Fruit fly (Drosophila melanogaster) whole organism, wandering third instar larva: ENCODE measurements around the gene CG5880.

Experiments
- HLH106 ChIP-seq: fragments of 200-800 bp; optimal IDR thresholded peaks from 3 replicates; lab custom pipeline; 2019; ENCODE audit warnings: missing biosample characterization, mild to moderate bottlenecking, missing genetic modification characterization, moderate library complexity
- Hr78 ChIP-seq: fragments of >200 bp; optimal IDR thresholded peaks from 2 replicates; lab custom pipeline; 2017; ENCODE audit warnings: missing biosample characterization, missing genetic modification characterization
- OdsH ChIP-seq: fragments of 200-800 bp; sonication (Bioruptor generic); optimal IDR thresholded peaks from 2 replicates; lab custom pipeline; 2016; ENCODE audit warnings: missing biosample characterization, mild to moderate bottlenecking, missing genetic modification characterization
- fru ChIP-seq: fragments of 200-800 bp; sonication (Bioruptor generic); optimal IDR thresholded peaks from 3 replicates; lab custom pipeline; 2016; ENCODE audit warnings: missing biosample characterization, mild to moderate bottlenecking, missing genetic modification characterization

DNA sequence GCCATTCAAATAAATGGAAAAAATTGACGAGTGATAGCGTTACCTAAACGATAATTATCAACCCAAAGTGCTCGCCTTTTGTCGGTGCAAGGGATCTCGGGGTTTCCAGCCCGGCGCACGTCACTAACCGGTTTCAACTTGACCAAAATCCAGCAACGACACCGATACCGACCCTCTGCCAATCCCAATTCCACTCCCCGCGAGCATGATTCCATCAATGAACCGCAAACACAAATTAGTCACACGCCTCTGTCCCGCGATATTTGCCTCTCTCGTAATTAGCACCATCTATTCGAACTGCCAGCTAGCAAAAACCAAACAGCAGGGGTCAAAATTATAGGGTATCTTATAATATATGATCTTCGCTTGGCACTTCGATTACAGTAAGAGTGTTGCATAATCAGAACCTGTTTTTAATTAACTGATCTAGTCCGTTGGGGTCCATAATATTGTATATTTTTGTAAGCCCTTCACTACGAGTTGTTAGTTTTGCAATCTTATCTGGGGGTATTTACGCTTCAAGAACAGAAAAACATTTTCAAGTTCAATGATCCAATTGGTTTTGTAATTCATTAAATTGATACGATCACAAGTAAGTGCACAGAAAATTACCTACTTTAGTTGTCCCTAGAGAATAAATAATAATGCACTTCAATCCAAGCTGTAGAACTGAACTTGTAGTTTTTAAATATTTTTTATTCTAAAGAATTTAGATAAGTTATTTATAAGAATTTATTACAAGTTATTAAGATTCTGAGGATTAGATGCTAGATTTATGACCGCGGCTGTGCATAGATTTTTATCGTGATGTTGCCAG, 36.7 kb downstream of the CG5880 start:
- TF ChIP-seq fru, result no peak
- peak; percentile 8 for TF ChIP-seq OdsH
- TF ChIP-seq Hr78 (GFP tag; lab: Kevin White, UChicago), result no peak
- peak; percentile 20 for TF ChIP-seq HLH106
